Worm (Caenorhabditis elegans) whole organism, L2 larva: ENCODE data around the gene oac-29.
A peak's percentile ranks its signal among the peaks of the same experiment; 100 is the strongest.

Source experiments
- R02D3.7 ChIP-seq: fragments of 150-350 bp; optimal IDR thresholded peaks from 2 replicates; lab custom pipeline; 2014; ENCODE audit warnings: missing biosample characterization, missing genetic modification characterization
- aly-2 ChIP-seq: fragments of 150-350 bp; optimal IDR thresholded peaks from 2 replicates; lab custom pipeline; 2014; ENCODE audit warnings: missing biosample characterization, missing genetic modification characterization
- ceh-82 ChIP-seq: fragments of 150-350 bp; optimal IDR thresholded peaks from 2 replicates; lab custom pipeline; 2014; ENCODE audit warnings: missing biosample characterization, missing genetic modification characterization
- dmd-4 ChIP-seq: sonication (generic microtip); optimal IDR thresholded peaks from 2 replicates; lab custom pipeline; 2017; ENCODE audit warnings: missing biosample characterization, missing genetic modification characterization
- fos-1 ChIP-seq: fragments of 150-350 bp; optimal IDR thresholded peaks from 2 replicates; lab custom pipeline; 2014; ENCODE audit warnings: missing biosample characterization, missing genetic modification characterization
- lin-13 ChIP-seq: fragments of 150-350 bp; optimal IDR thresholded peaks from 2 replicates; lab custom pipeline; 2014; ENCODE audit warnings: missing biosample characterization, missing genetic modification reagents, missing genetic modification characterization
- lsy-2 ChIP-seq, 2 experiments: fragments of 150-350 bp in 1 of 2; sonication (generic microtip) in 1 of 2; optimal IDR thresholded peaks; 2 replicates each; lab custom pipeline; 2014 to 2017; ENCODE audit warnings: missing biosample characterization in 2 of 2, missing genetic modification characterization in 2 of 2
- nhr-10 ChIP-seq: sonication (generic microtip); optimal IDR thresholded peaks from 2 replicates; lab custom pipeline; 2017; ENCODE audit warnings: missing biosample characterization, missing genetic modification characterization
- nhr-12 ChIP-seq: fragments of 150-350 bp; optimal IDR thresholded peaks from 2 replicates; lab custom pipeline; 2014; ENCODE audit warnings: missing biosample characterization, missing genetic modification characterization
- snpc-4 ChIP-seq: fragments of 150-350 bp; optimal IDR thresholded peaks from 2 replicates; lab custom pipeline; 2014; ENCODE audit warnings: missing biosample characterization, missing genetic modification characterization
- ztf-4 ChIP-seq: fragments of 150-350 bp; optimal IDR thresholded peaks from 2 replicates; lab custom pipeline; 2014; ENCODE audit warnings: missing biosample characterization, missing genetic modification characterization

ce11 chrV:8594105-8594964 lies 41.1 kb downstream of the oac-29 start, which contains the start of gene tag-196:
- TF ChIP-seq R02D3.7 (tag; lab: Kevin White, UChicago) (no peak), lin-13 (no peak), nhr-12 (no peak), ztf-4 (tag; lab: Kevin White, UChicago) (no peak), lsy-2 (tag; optimal IDR thresholded peaks at IDR 0.05; lab: Kevin White, UChicago) (peak in 1 of 2 experiments; percentile 29), snpc-4 (tag; lab: Kevin White, UChicago) (no peak), aly-2 (tag; lab: Kevin White, UChicago) (no peak), nhr-10 (no peak), dmd-4 (tag; lab: Kevin White, UChicago) (no peak), fos-1 (tag; lab: Kevin White, UChicago) (no peak), ceh-82 (tag; lab: Kevin White, UChicago) (no peak)
